Worm (Caenorhabditis elegans) whole organism, L4/young adult: Measurements from ENCODE around the gene C56G2.15.

Source experiments
- W03F9.2 ChIP-seq: fragments of 150-350 bp; optimal IDR thresholded peaks from 2 replicates; lab custom pipeline; 2014; ENCODE audit warnings: missing biosample characterization, missing genetic modification characterization
- dao-5 ChIP-seq: sonication (generic microtip); optimal IDR thresholded peaks from 2 replicates; lab custom pipeline; 2016; ENCODE audit warnings: missing genotype, missing genetic modification characterization, moderate library complexity, missing compliant biosample characterization

ce11 chrIII:6402810-6403209 lies 35.1 kb upstream of the C56G2.15 start:
- TF ChIP-seq dao-5 (tag; lab: Kevin White, UChicago): no peak
- no peak for TF ChIP-seq W03F9.2
